Fruit fly (Drosophila melanogaster) whole organism, embryonic: Measurements from ENCODE around the gene CG11892.

Source experiments
- Ada2b ChIP-seq: fragments of 200-800 bp; sonication (Bioruptor generic); IDR thresholded peaks from 2 replicates; pipeline ENCODE4 v1.3.6; 2022; ENCODE audit warnings: missing biosample characterization, missing genetic modification characterization
- Adf1 ChIP-seq: fragments of 200-800 bp; sonication (Bioruptor generic); IDR thresholded peaks from 2 replicates; pipeline ENCODE4 v1.3.6; 2022; ENCODE audit warnings: missing biosample characterization, missing genetic modification characterization
- Atf3 ChIP-seq: fragments of 200-800 bp; sonication (Bioruptor generic); optimal IDR thresholded peaks from 3 replicates; lab custom pipeline; 2016; ENCODE audit warnings: missing biosample characterization, missing genetic modification characterization
- CG10267 ChIP-seq: fragments of 200-800 bp; sonication (Bioruptor generic); optimal IDR thresholded peaks from 2 replicates; lab custom pipeline; 2018; ENCODE audit warnings: missing biosample characterization, mild to moderate bottlenecking, missing genetic modification characterization, moderate library complexity
- CG11093 ChIP-seq: fragments of 200-800 bp; sonication (Bioruptor generic); IDR thresholded peaks from 3 replicates; pipeline ENCODE4 v1.3.6; 2022; ENCODE audit warnings: missing biosample characterization, missing genetic modification characterization
- CG11398 ChIP-seq: fragments of 200-800 bp; sonication (Bioruptor generic); optimal IDR thresholded peaks from 2 replicates; lab custom pipeline; 2016; ENCODE audit warnings: missing biosample characterization, missing genetic modification characterization
- CG12659 ChIP-seq: fragments of 200-800 bp; sonication (Bioruptor generic); optimal IDR thresholded peaks from 3 replicates; lab custom pipeline; 2017; ENCODE audit warnings: mild to moderate bottlenecking, missing biosample characterization, missing genetic modification reagents, missing genetic modification characterization
- CG12942 ChIP-seq: fragments of 200-800 bp; sonication (Bioruptor generic); optimal IDR thresholded peaks from 3 replicates; lab custom pipeline; 2016; ENCODE audit warnings: missing biosample characterization, missing genetic modification characterization
- CG14050 ChIP-seq: fragments of 200-800 bp; sonication (Bioruptor generic); IDR thresholded peaks from 3 replicates; pipeline ENCODE4 v1.3.6; 2022; ENCODE audit warnings: missing biosample characterization, missing genetic modification characterization
- CG14710 ChIP-seq: fragments of 200-800 bp; sonication (Bioruptor generic); optimal IDR thresholded peaks from 3 replicates; lab custom pipeline; 2019; ENCODE audit warnings: missing biosample characterization, mild to moderate bottlenecking, missing genetic modification characterization, moderate library complexity
- CG2678 ChIP-seq: fragments of 200-800 bp; sonication (Bioruptor generic); optimal IDR thresholded peaks from 3 replicates; lab custom pipeline; 2019; ENCODE audit warnings: missing biosample characterization, mild to moderate bottlenecking, missing genetic modification characterization, moderate library complexity
- CG32532 ChIP-seq: fragments of 200-800 bp; sonication (Bioruptor generic); IDR thresholded peaks from 2 replicates; pipeline ENCODE4 v1.3.6; 2022; ENCODE audit warnings: missing biosample characterization, missing genetic modification characterization
- CG32767 ChIP-seq: fragments of 200-800 bp; sonication (Bioruptor generic); IDR thresholded peaks from 2 replicates; pipeline ENCODE4 v1.3.6; 2022; ENCODE audit warnings: missing biosample characterization, missing genetic modification characterization
- CG32772 ChIP-seq: fragments of 200-800 bp; sonication (Bioruptor generic); IDR thresholded peaks from 2 replicates; pipeline ENCODE4 v1.3.6; 2022; ENCODE audit warnings: missing biosample characterization, missing genetic modification characterization
- CG33557 ChIP-seq: fragments of 200-800 bp; sonication (Bioruptor generic); optimal IDR thresholded peaks from 2 replicates; lab custom pipeline; 2019; ENCODE audit warnings: missing biosample characterization, mild to moderate bottlenecking, missing genetic modification characterization, moderate library complexity
- CG4282 ChIP-seq: fragments of 200-800 bp; sonication (Bioruptor generic); optimal IDR thresholded peaks from 2 replicates; lab custom pipeline; 2016; ENCODE audit warnings: missing biosample characterization, missing genetic modification characterization
- CG6254 ChIP-seq: fragments of 200-800 bp; sonication (Bioruptor generic); optimal IDR thresholded peaks from 3 replicates; lab custom pipeline; 2017; ENCODE audit warnings: mild to moderate bottlenecking, missing biosample characterization, missing genetic modification reagents, missing genetic modification characterization
- CG6813 ChIP-seq: fragments of 200-800 bp; sonication (Bioruptor generic); optimal IDR thresholded peaks from 2 replicates; lab custom pipeline; 2017; ENCODE audit warnings: missing biosample characterization, missing genetic modification characterization, mild to moderate bottlenecking, moderate library complexity, missing genetic modification reagents
- CG7556 ChIP-seq: fragments of 200-800 bp; sonication (Bioruptor generic); optimal IDR thresholded peaks from 2 replicates; lab custom pipeline; 2017; ENCODE audit warnings: missing biosample characterization, mild to moderate bottlenecking, missing genetic modification characterization
- CG7745 ChIP-seq: fragments of 200-800 bp; sonication (Bioruptor generic); optimal IDR thresholded peaks from 2 replicates; lab custom pipeline; 2018; ENCODE audit warnings: missing biosample characterization, mild to moderate bottlenecking, missing genetic modification characterization, moderate library complexity
- CG7963 ChIP-seq: fragments of 200-800 bp; sonication (Bioruptor generic); IDR thresholded peaks from 3 replicates; pipeline ENCODE4 v1.3.6; 2022; ENCODE audit warnings: missing biosample characterization, missing genetic modification characterization; ENCODE audit not compliant: partially characterized antibody
- CG9817 ChIP-seq: fragments of 200-800 bp; sonication (Bioruptor generic); optimal IDR thresholded peaks from 2 replicates; lab custom pipeline; 2018; ENCODE audit warnings: missing biosample characterization, mild to moderate bottlenecking, missing genetic modification characterization, moderate library complexity
- CG9876 ChIP-seq: fragments of 200-800 bp; sonication (Bioruptor generic); optimal IDR thresholded peaks from 2 replicates; lab custom pipeline; 2016; ENCODE audit warnings: missing biosample characterization, missing genetic modification characterization
- CG9932 ChIP-seq: fragments of 200-800 bp; sonication (Bioruptor generic); IDR thresholded peaks from 2 replicates; pipeline ENCODE4 v1.3.6; 2022; ENCODE audit warnings: missing biosample characterization, missing genetic modification characterization
- D19B ChIP-seq: fragments of 200-800 bp; sonication (Bioruptor generic); optimal IDR thresholded peaks from 2 replicates; lab custom pipeline; 2017; ENCODE audit warnings: missing biosample characterization, mild to moderate bottlenecking, missing genetic modification characterization
- Hand ChIP-seq: fragments of 200-800 bp; sonication (Bioruptor generic); optimal IDR thresholded peaks from 2 replicates; lab custom pipeline; 2017; ENCODE audit warnings: mild to moderate bottlenecking, missing biosample characterization, missing genetic modification reagents, missing genetic modification characterization
- Oli ChIP-seq: fragments of 200-800 bp; sonication (Bioruptor generic); optimal IDR thresholded peaks from 2 replicates; lab custom pipeline; 2018; ENCODE audit warnings: missing biosample characterization, mild to moderate bottlenecking, missing genetic modification characterization, moderate library complexity
- Rfx ChIP-seq: fragments of 200-800 bp; sonication (Bioruptor generic); IDR thresholded peaks from 2 replicates; pipeline ENCODE4 v1.3.6; 2022; ENCODE audit warnings: missing biosample characterization, missing genetic modification characterization
- Sox100B ChIP-seq: fragments of 200-800 bp; sonication (Bioruptor generic); optimal IDR thresholded peaks from 3 replicates; lab custom pipeline; 2018; ENCODE audit warnings: missing biosample characterization, mild to moderate bottlenecking, missing genetic modification characterization
- Usf ChIP-seq: fragments of 200-800 bp; sonication (Bioruptor generic); optimal IDR thresholded peaks from 2 replicates; lab custom pipeline; 2017; ENCODE audit warnings: missing genotype, missing biosample characterization, missing genetic modification characterization
- ap ChIP-seq: fragments of 200-800 bp; sonication (Bioruptor generic); IDR thresholded peaks from 2 replicates; pipeline ENCODE4 v1.3.6; 2022; ENCODE audit warnings: missing biosample characterization, missing genetic modification characterization
- ara ChIP-seq: fragments of 200-800 bp; sonication (Bioruptor generic); IDR thresholded peaks from 2 replicates; pipeline ENCODE4 v1.3.6; 2022; ENCODE audit warnings: missing biosample characterization, missing genetic modification characterization
- bigmax ChIP-seq: fragments of 200-800 bp; sonication (Bioruptor generic); optimal IDR thresholded peaks from 2 replicates; lab custom pipeline; 2018; ENCODE audit warnings: missing biosample characterization, mild to moderate bottlenecking, missing genetic modification characterization
- crp ChIP-seq, 2 experiments: fragments of 200-800 bp; sonication (Bioruptor generic); optimal IDR thresholded peaks; 2 replicates in 1 of 2; 3 replicates in 1 of 2; lab custom pipeline; 2017; ENCODE audit warnings: missing biosample characterization in 2 of 2, missing genetic modification characterization in 2 of 2, mild to moderate bottlenecking in 1 of 2, moderate library complexity in 1 of 2
- dmrt99B ChIP-seq: fragments of 200-800 bp; sonication (Bioruptor generic); optimal IDR thresholded peaks from 2 replicates; lab custom pipeline; 2018; ENCODE audit warnings: missing biosample characterization, mild to moderate bottlenecking, missing genetic modification characterization, moderate library complexity
- ewg ChIP-seq: fragments of 200-800 bp; sonication (Bioruptor generic); optimal IDR thresholded peaks from 3 replicates; lab custom pipeline; 2017; ENCODE audit warnings: mild to moderate bottlenecking, missing biosample characterization, missing genetic modification reagents, missing genetic modification characterization
- fd64A ChIP-seq: fragments of 200-800 bp; sonication (Bioruptor generic); optimal IDR thresholded peaks from 3 replicates; lab custom pipeline; 2018; ENCODE audit warnings: missing biosample characterization, mild to moderate bottlenecking, missing genetic modification characterization
- gce ChIP-seq: fragments of 200-800 bp; sonication (Bioruptor generic); IDR thresholded peaks from 3 replicates; pipeline ENCODE4 v1.3.6; 2022; ENCODE audit warnings: missing biosample characterization, missing genetic modification characterization
- gcm2 ChIP-seq: fragments of 200-800 bp; sonication (Bioruptor generic); optimal IDR thresholded peaks from 2 replicates; lab custom pipeline; 2016; ENCODE audit warnings: missing biosample characterization, missing genetic modification characterization
- jigr1 ChIP-seq: fragments of 200-800 bp; sonication (Bioruptor generic); IDR thresholded peaks from 3 replicates; pipeline ENCODE4 v1.3.6; 2022; ENCODE audit warnings: missing biosample characterization, missing genetic modification characterization
- ken ChIP-seq: fragments of 200-800 bp; sonication (Bioruptor generic); IDR thresholded peaks from 3 replicates; pipeline ENCODE4 v1.3.6; 2022; ENCODE audit warnings: missing biosample characterization, missing genetic modification characterization
- nerfin-1 ChIP-seq: fragments of 200-800 bp; sonication (Bioruptor generic); optimal IDR thresholded peaks from 3 replicates; lab custom pipeline; 2019; ENCODE audit warnings: missing biosample characterization, mild to moderate bottlenecking, missing genetic modification characterization, moderate library complexity
- org-1 ChIP-seq: fragments of 200-800 bp; sonication (Bioruptor generic); optimal IDR thresholded peaks from 2 replicates; lab custom pipeline; 2017; ENCODE audit warnings: missing biosample characterization, missing genetic modification characterization
- repo ChIP-seq: fragments of 200-800 bp; sonication (Bioruptor generic); optimal IDR thresholded peaks from 2 replicates; lab custom pipeline; 2016; ENCODE audit warnings: missing biosample characterization, missing genetic modification characterization
- salm ChIP-seq: fragments of 200-800 bp; sonication (Bioruptor generic); optimal IDR thresholded peaks from 2 replicates; lab custom pipeline; 2018; ENCODE audit warnings: missing biosample characterization, mild to moderate bottlenecking, missing genetic modification characterization
- sqz ChIP-seq: fragments of 200-800 bp; sonication (Bioruptor generic); optimal IDR thresholded peaks from 3 replicates; lab custom pipeline; 2018; ENCODE audit warnings: missing biosample characterization, mild to moderate bottlenecking, missing genetic modification characterization
- usp ChIP-seq: fragments of >200 bp; optimal IDR thresholded peaks from 2 replicates; lab custom pipeline; 2017; ENCODE audit warnings: missing biosample characterization, missing genetic modification characterization
- zen ChIP-seq: fragments of 200-800 bp; sonication (Bioruptor generic); optimal IDR thresholded peaks from 3 replicates; lab custom pipeline; 2018; ENCODE audit warnings: missing biosample characterization, mild to moderate bottlenecking, missing genetic modification characterization, moderate library complexity

The CG11892 gene

DNA sequence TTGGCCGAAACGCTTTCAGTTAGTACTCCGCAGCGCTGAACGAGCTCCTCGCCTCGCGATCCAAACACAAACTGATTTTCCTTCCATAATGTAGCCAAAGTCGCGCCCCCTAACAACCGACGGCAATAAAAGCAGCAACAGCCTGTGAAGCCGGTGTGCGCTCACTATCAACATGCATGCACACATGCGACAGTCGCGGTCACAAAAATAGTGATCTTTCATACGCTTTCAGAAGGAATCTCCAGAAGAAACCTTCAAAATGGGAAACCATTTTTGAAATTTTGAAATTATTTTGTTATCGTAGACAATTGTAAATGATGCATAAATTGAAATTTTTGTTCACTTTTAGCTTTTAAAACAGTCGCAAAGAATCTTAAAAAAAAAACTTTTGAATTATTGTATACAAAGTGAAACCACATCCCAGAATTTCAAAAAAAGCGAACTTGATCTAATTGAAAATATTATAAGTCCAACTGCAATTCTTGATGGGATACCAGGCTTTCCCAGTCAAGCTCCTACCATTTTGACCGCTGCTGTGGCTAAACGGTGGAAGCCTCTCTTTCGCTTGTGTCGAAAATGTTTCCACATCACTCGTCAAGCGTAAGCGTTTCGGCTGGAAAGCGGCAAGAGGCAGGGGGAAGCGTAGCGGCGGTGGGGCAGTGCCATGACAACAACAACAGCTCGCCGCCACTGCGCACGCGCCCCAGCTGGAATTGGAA, 48.9 kb upstream of the CG11892 start, which contains the start of gene Cad96Cb (continued):
- TF ChIP-seq CG7963 (GFP tag; lab: Robert Waterston, UW) (0 out of 3 replicates have a peak, but pooled peaks have one; percentile 34), CG32767 (GFP tag; lab: Robert Waterston, UW) (peak; percentile 77), CG33557 (GFP tag; lab: Kevin White, UChicago) (peak; percentile 93), CG32772 (no peak), gcm2 (GFP tag; lab: Kevin White, UChicago) (no peak), D19B (GFP tag; lab: Kevin White, UChicago) (peak; percentile 31), fd64A (GFP tag; lab: Kevin White, UChicago) (peak; percentile 36), zen (tag; lab: Kevin White, UChicago) (peak; percentile 57), ken (GFP tag; lab: Robert Waterston, UW) (peak; percentile 71; the same call in 2 of the 3 replicates), Sox100B (peak; percentile 96), usp (GFP tag; lab: Kevin White, UChicago) (no peak), CG32532 (GFP tag; lab: Robert Waterston, UW) (peak; percentile 40; the same call in 1 of the 2 replicates), CG6813 (GFP tag; lab: Kevin White, UChicago) (peak; percentile 80), CG2678 (peak; percentile 90), ap (GFP tag; lab: Robert Waterston, UW) (peak; percentile 43; the same call in 1 of the 2 replicates), CG12942 (GFP tag; lab: Kevin White, UChicago) (peak; percentile 53), CG12659 (GFP tag; lab: Kevin White, UChicago) (peak; percentile 87), sqz (peak; percentile 24), Adf1 (GFP tag; lab: Robert Waterston, UW) (no peak), dmrt99B (tag; lab: Kevin White, UChicago) (peak; percentile 93), bigmax (no peak), Ada2b (GFP tag; lab: Robert Waterston, UW) (no peak), CG4282 (peak; percentile 28), crp (GFP tag; optimal IDR thresholded peaks at IDR 0.05; lab: Kevin White, UChicago) (peak in 1 of 2 experiments; percentile 43), repo (GFP tag; lab: Kevin White, UChicago) (peak; percentile 25), salm (tag; lab: Kevin White, UChicago) (peak; percentile 77), CG14050 (GFP tag; lab: Robert Waterston, UW) (peak; percentile 43; the same call in 1 of the 3 replicates), nerfin-1 (tag; lab: Kevin White, UChicago) (peak; percentile 88), Hand (GFP tag; lab: Kevin White, UChicago) (peak; percentile 20), CG11093 (GFP tag; lab: Robert Waterston, UW) (0 out of 3 replicates have a peak, but pooled peaks have one; percentile 55), ara (GFP tag; lab: Robert Waterston, UW) (peak; percentile 65; the same call in 1 of the 2 replicates), CG7556 (GFP tag; lab: Kevin White, UChicago) (peak; percentile 95), CG14710 (peak; percentile 93), CG7745 (tag; lab: Kevin White, UChicago) (no peak), CG9932 (no peak), CG9817 (tag; lab: Kevin White, UChicago) (peak; percentile 43), jigr1 (GFP tag; lab: Robert Waterston, UW) (0 out of 3 replicates have a peak, but pooled peaks have one; percentile 15), ewg (GFP tag; lab: Kevin White, UChicago) (peak; percentile 75), org-1 (GFP tag; lab: Kevin White, UChicago) (peak; percentile 87), gce (GFP tag; lab: Robert Waterston, UW) (0 out of 3 replicates have a peak, but pooled peaks have one; percentile 35), CG11398 (GFP tag; lab: Kevin White, UChicago) (peak; percentile 69), Oli (tag; lab: Kevin White, UChicago) (peak; percentile 90), Usf (GFP tag; lab: Kevin White, UChicago) (peak; percentile 56), Atf3 (GFP tag; lab: Kevin White, UChicago) (peak; percentile 80), Rfx (peak; percentile 12), CG10267 (tag; lab: Kevin White, UChicago) (peak; percentile 84), CG9876 (peak; percentile 27), CG6254 (GFP tag; lab: Kevin White, UChicago) (peak; percentile 90)
